Fruit fly (Drosophila melanogaster): ENCODE measurements around the gene eco.

The eco gene

dm6 chr3L:7328567-7329253 is 10.4 kb downstream of the eco start, which contains the start of the genes mrva, CG42307 and mus312:
Gene mrva (minus strand): TSS chr3L:7328842.
Gene CG42307 (plus strand): TSS chr3L:7329132.
Gene mus312 (plus strand): TSS chr3L:7329132.
- TF ChIP-seq psq (optimal IDR thresholded peaks at IDR 0.05) (no peak), h (optimal IDR thresholded peaks at IDR 0.05) (no peak), Myc (optimal IDR thresholded peaks at IDR 0.05) (no peak), Sin3A (optimal IDR thresholded peaks at IDR 0.05) (no peak), ttk (optimal IDR thresholded peaks at IDR 0.05) (no peak), insv (optimal IDR thresholded peaks at IDR 0.05) (no peak)

DNA sequence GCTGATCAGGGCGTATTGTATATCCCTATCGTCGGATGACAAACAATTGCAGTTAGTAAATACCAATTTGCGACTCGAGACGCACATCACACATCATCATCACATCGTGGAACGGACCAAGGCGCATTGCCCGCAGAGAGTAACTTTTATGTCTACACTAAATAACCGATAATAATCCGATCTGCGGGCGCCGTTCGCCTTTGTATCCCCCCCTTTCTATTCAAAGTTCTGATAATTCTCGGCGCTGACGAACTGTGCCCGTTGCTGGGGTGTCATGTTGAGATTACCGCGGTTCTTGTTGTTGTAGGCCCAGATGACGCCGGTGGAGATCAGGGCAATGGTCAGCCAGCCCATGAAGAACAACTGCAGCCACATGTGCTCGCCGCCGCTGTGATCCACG is 12.5 kb downstream of the eco start:
- no peak for TF ChIP-seq Sin3A (optimal IDR thresholded peaks at IDR 0.05)
- TF ChIP-seq Myc (optimal IDR thresholded peaks at IDR 0.05): no peak
- TF ChIP-seq ttk (optimal IDR thresholded peaks at IDR 0.05): no peak
- no peak for TF ChIP-seq psq (optimal IDR thresholded peaks at IDR 0.05)
- no peak for TF ChIP-seq h (optimal IDR thresholded peaks at IDR 0.05)
- TF ChIP-seq insv (optimal IDR thresholded peaks at IDR 0.05): no peak

DNA sequence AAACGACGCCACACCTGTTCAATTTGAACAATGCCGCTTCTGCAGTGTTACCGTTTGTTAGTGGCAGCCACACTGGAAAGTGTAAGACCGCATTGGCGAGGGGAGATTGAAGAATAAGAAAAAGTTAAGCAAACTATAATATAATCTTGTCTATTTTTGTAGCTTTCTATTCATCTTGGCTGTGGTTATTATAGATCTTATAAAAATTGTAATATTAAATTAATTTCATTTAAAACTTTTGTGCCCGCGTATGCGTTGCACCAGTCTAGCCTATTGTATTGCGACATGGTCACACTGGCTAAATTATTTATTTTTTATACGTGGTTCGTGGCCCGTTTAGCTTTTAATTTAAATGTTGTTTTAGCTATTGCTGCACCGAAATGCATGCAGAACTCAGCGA is 15.8 kb downstream of the eco start, which contains the start of the genes RhoGEF4 and Rint1:
Gene RhoGEF4 (minus strand): TSS at position 64 of the 400 bp plus-strand sequence.
Gene Rint1 (plus strand): TSS at position 272 of the 400 bp plus-strand sequence.
- TF ChIP-seq Sin3A (optimal IDR thresholded peaks at IDR 0.05): no peak
- TF ChIP-seq insv (optimal IDR thresholded peaks at IDR 0.05): no peak
- TF ChIP-seq h (optimal IDR thresholded peaks at IDR 0.05): no peak
- TF ChIP-seq psq (optimal IDR thresholded peaks at IDR 0.05): no peak
- TF ChIP-seq Myc (optimal IDR thresholded peaks at IDR 0.05): no peak
- no peak for TF ChIP-seq ttk (optimal IDR thresholded peaks at IDR 0.05)

- TF ChIP-seq ttk (optimal IDR thresholded peaks at IDR 0.05) (no peak), h (optimal IDR thresholded peaks at IDR 0.05) (no peak), Myc (optimal IDR thresholded peaks at IDR 0.05) (no peak), psq (optimal IDR thresholded peaks at IDR 0.05) (no peak), insv (optimal IDR thresholded peaks at IDR 0.05) (no peak), Sin3A (optimal IDR thresholded peaks at IDR 0.05) (no peak)
Observed at dm6 chr3L:7319768-7320167, 19.4 kb downstream of the eco start, which contains the start of gene CG8607. Gene CG8607 (plus strand): TSS chr3L:7320068.

DNA sequence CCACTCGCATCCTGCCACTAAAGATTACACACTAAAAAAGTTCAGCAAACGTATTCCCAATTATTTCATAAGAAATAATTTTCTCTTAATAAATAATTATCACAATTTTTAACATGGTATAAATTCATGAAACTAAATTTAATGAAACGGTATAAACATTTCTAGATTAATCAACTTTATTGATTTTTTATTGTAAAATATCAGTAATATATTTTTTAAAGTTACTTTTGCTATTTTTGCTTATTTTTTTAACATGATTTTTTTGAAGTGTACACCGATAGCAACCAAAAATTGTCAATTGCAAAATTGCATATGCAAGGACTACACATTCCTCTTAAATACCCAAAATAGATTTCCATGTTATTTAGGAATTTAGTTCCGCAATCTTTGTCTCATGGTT is 25.0 kb downstream of the eco start:
- TF ChIP-seq insv (optimal IDR thresholded peaks at IDR 0.05) (no peak), Myc (optimal IDR thresholded peaks at IDR 0.05) (no peak), Sin3A (optimal IDR thresholded peaks at IDR 0.05) (no peak), h (optimal IDR thresholded peaks at IDR 0.05) (no peak)

dm6 chr3L:7313559-7314132 is 25.5 kb downstream of the eco start:
- TF ChIP-seq insv (optimal IDR thresholded peaks at IDR 0.05) (no peak), Myc (optimal IDR thresholded peaks at IDR 0.05) (no peak), psq (optimal IDR thresholded peaks at IDR 0.05) (no peak), h (optimal IDR thresholded peaks at IDR 0.05) (no peak)

- TF ChIP-seq h (optimal IDR thresholded peaks at IDR 0.05) (no peak), insv (optimal IDR thresholded peaks at IDR 0.05) (no peak), ttk (optimal IDR thresholded peaks at IDR 0.05) (no peak), Myc (optimal IDR thresholded peaks at IDR 0.05) (no peak), Sin3A (optimal IDR thresholded peaks at IDR 0.05) (no peak), psq (optimal IDR thresholded peaks at IDR 0.05) (no peak)
Observed at dm6 chr3L:7312754-7313153, 26.4 kb downstream of the eco start, which contains the start of gene unc-13-4A. Gene unc-13-4A (minus strand): TSS chr3L:7312896.

DNA sequence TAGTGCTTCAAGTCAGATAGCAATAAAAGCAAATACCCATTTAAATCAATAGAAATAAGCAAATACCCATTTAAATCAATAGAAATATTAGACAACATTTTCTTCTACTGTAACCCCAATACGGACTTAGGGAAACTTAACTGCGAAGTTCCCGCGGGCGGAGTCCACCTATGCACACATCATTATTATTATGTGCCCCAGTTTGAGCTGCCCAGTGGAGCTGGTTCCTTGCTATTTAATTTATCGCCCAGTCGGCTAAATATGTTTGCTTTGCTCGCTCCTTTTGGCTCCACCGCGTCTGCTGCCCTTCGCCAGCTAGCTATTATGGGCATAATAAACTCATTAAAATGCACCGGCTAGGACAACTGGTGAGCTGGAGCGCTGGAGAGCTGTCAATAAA is 38.5 kb downstream of the eco start:
- TF ChIP-seq h (optimal IDR thresholded peaks at IDR 0.05) (no peak), Sin3A (optimal IDR thresholded peaks at IDR 0.05) (no peak)

Data from Kc167 (cell line).